Fruit fly (Drosophila melanogaster): ENCODE data around the gene CG43092.

Gene CG43092

dm6 chr3R:22793953-22794352 is 24.5 kb upstream of the CG43092 start:
- no peak for TF ChIP-seq CG17806 (tag; optimal IDR thresholded peaks at IDR 0.05)
- TF ChIP-seq CG8301 (tag; optimal IDR thresholded peaks at IDR 0.05), result no peak
- no peak for TF ChIP-seq CG32121 (GFP tag; IDR thresholded peaks at IDR 0.05)
- TF ChIP-seq Ets98B (GFP tag; IDR thresholded peaks at IDR 0.05), result no peak
- TF ChIP-seq CG10348 (GFP tag; IDR thresholded peaks at IDR 0.05), result no peak
- TF ChIP-seq EcR (GFP tag; optimal IDR thresholded peaks at IDR 0.05), result no peak
- no peak for TF ChIP-seq Pif1B (GFP tag; optimal IDR thresholded peaks at IDR 0.05)
- no peak for TF ChIP-seq Snoo (tag; optimal IDR thresholded peaks at IDR 0.05)
- no peak for TF ChIP-seq CG9948 (tag; optimal IDR thresholded peaks at IDR 0.05)
- TF ChIP-seq CG15710 (tag; optimal IDR thresholded peaks at IDR 0.05), result no peak

- TF ChIP-seq CG15710 (tag; optimal IDR thresholded peaks at IDR 0.05) (no peak), Snoo (tag; optimal IDR thresholded peaks at IDR 0.05) (no peak), CG10348 (GFP tag; IDR thresholded peaks at IDR 0.05) (no peak), CG9948 (tag; optimal IDR thresholded peaks at IDR 0.05) (no peak), CG32121 (GFP tag; IDR thresholded peaks at IDR 0.05) (no peak), CG12605 (GFP tag; IDR thresholded peaks at IDR 0.05) (no peak), EcR (GFP tag; optimal IDR thresholded peaks at IDR 0.05) (no peak), CG4496 (GFP tag; IDR thresholded peaks at IDR 0.05) (no peak), CG8159 (tag; optimal IDR thresholded peaks at IDR 0.05) (no peak), CG17806 (tag; optimal IDR thresholded peaks at IDR 0.05) (no peak), rn (GFP tag; IDR thresholded peaks at IDR 0.05) (no peak), CG8301 (tag; optimal IDR thresholded peaks at IDR 0.05) (no peak), fd96Ca (GFP tag; IDR thresholded peaks at IDR 0.05) (no peak)
Observed at dm6 chr3R:22789106-22789505, 19.6 kb upstream of the CG43092 start.

- TF ChIP-seq fd96Ca (GFP tag; IDR thresholded peaks at IDR 0.05) (no peak), CG8301 (tag; optimal IDR thresholded peaks at IDR 0.05) (no peak), D1 (tag; optimal IDR thresholded peaks at IDR 0.05) (no peak), CG12605 (GFP tag; IDR thresholded peaks at IDR 0.05) (no peak), CG9948 (tag; optimal IDR thresholded peaks at IDR 0.05) (no peak)
Observed at dm6 chr3R:22784674-22785316, 15.3 kb upstream of the CG43092 start.

dm6 chr3R:22781412-22781811 is 11.9 kb upstream of the CG43092 start:
- no peak for TF ChIP-seq gl (tag; optimal IDR thresholded peaks at IDR 0.05)
- TF ChIP-seq CG14655 (GFP tag; optimal IDR thresholded peaks at IDR 0.05), result peak; percentile 28
- no peak for TF ChIP-seq CG17806 (tag; optimal IDR thresholded peaks at IDR 0.05)
- TF ChIP-seq rn (GFP tag; IDR thresholded peaks at IDR 0.05), result no peak
- no peak for TF ChIP-seq CG8159 (tag; optimal IDR thresholded peaks at IDR 0.05)
- peak; percentile 82 for TF ChIP-seq CG4496 (GFP tag; IDR thresholded peaks at IDR 0.05)
- TF ChIP-seq CG9948 (tag; optimal IDR thresholded peaks at IDR 0.05), result no peak
- peak; percentile 95 for TF ChIP-seq CG32121 (GFP tag; IDR thresholded peaks at IDR 0.05)
- TF ChIP-seq CG34367 (tag; optimal IDR thresholded peaks at IDR 0.05), result no peak
- no peak for TF ChIP-seq CG8301 (tag; optimal IDR thresholded peaks at IDR 0.05)
- peak; percentile 96 for TF ChIP-seq Ets98B (GFP tag; IDR thresholded peaks at IDR 0.05)
- no peak for TF ChIP-seq CG10348 (GFP tag; IDR thresholded peaks at IDR 0.05)
- TF ChIP-seq CG12605 (GFP tag; IDR thresholded peaks at IDR 0.05), result peak; percentile 74
- peak; percentile 32 for TF ChIP-seq CG13204 (GFP tag; optimal IDR thresholded peaks at IDR 0.05)
- TF ChIP-seq CG15710 (tag; optimal IDR thresholded peaks at IDR 0.05), result peak; percentile 16
- peak; percentile 28 for TF ChIP-seq EcR (GFP tag; optimal IDR thresholded peaks at IDR 0.05)
- TF ChIP-seq Pif1B (GFP tag; optimal IDR thresholded peaks at IDR 0.05), result peak; percentile 54
- TF ChIP-seq D1 (tag; optimal IDR thresholded peaks at IDR 0.05), result no peak
- TF ChIP-seq Snoo (tag; optimal IDR thresholded peaks at IDR 0.05), result no peak
- peak; percentile 57 for TF ChIP-seq Pif1A (GFP tag; optimal IDR thresholded peaks at IDR 0.05)
- peak; percentile 95 for TF ChIP-seq fd96Ca (GFP tag; IDR thresholded peaks at IDR 0.05)

- TF ChIP-seq CG32121 (GFP tag; IDR thresholded peaks at IDR 0.05) (0 out of 2 replicates have a peak, but pooled peaks have one; percentile 20), CG4496 (GFP tag; IDR thresholded peaks at IDR 0.05) (peak; percentile 34; the same call in 1 of the 3 replicates), CG12605 (GFP tag; IDR thresholded peaks at IDR 0.05) (no peak)
Observed at dm6 chr3R:22780135-22780534, 10.7 kb upstream of the CG43092 start.

- TF ChIP-seq CG13204 (GFP tag; optimal IDR thresholded peaks at IDR 0.05), result no peak
- no peak for TF ChIP-seq Pif1A (GFP tag; optimal IDR thresholded peaks at IDR 0.05)
- TF ChIP-seq CG8301 (tag; optimal IDR thresholded peaks at IDR 0.05), result no peak
Observed at dm6 chr3R:22776457-22776856, 7.0 kb upstream of the CG43092 start.

- TF ChIP-seq CG8301 (tag; optimal IDR thresholded peaks at IDR 0.05) (no peak), rn (GFP tag; IDR thresholded peaks at IDR 0.05) (no peak), Ets98B (GFP tag; IDR thresholded peaks at IDR 0.05) (no peak), D1 (tag; optimal IDR thresholded peaks at IDR 0.05) (no peak), fd96Ca (GFP tag; IDR thresholded peaks at IDR 0.05) (no peak), CG32121 (GFP tag; IDR thresholded peaks at IDR 0.05) (no peak), CG8159 (tag; optimal IDR thresholded peaks at IDR 0.05) (no peak), CG12605 (GFP tag; IDR thresholded peaks at IDR 0.05) (no peak), CG17806 (tag; optimal IDR thresholded peaks at IDR 0.05) (no peak), CG13204 (GFP tag; optimal IDR thresholded peaks at IDR 0.05) (no peak), CG9948 (tag; optimal IDR thresholded peaks at IDR 0.05) (no peak), EcR (GFP tag; optimal IDR thresholded peaks at IDR 0.05) (no peak), CG4496 (GFP tag; IDR thresholded peaks at IDR 0.05) (no peak), Pif1A (GFP tag; optimal IDR thresholded peaks at IDR 0.05) (no peak), CG10348 (GFP tag; IDR thresholded peaks at IDR 0.05) (no peak), CG34367 (tag; optimal IDR thresholded peaks at IDR 0.05) (no peak)
Observed at dm6 chr3R:22771670-22772069, 2.2 kb upstream of the CG43092 start, which contains the start of gene CG43095. CG43095 (minus strand) TSS chr3R:22771770.
